Worm (Caenorhabditis elegans): ENCODE results near the gene F22B5.6.
A peak's percentile ranks its signal among the peaks of the same experiment; 100 is the strongest.

The F22B5.6 gene

DNA sequence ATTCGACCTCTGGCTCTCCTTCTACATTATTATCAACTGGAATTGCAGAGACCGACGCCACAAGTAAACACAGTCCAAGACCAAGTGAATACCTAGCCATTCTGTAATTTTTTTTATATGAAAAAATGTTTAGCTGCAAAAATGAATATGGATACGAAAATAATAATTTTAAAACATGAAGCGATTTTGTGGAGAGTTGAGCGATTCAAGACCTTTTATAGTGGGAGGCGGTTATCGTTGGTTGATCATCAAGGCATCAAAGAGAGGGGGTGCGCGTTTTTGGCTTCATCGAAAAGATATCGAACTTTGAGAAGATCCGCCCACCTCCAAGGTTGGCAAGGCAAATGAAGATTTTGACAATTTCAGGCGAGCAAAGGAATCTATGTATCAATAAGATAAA is 9.3 kb downstream of the F22B5.6 start, which contains the start of gene cut-3:
Gene cut-3, minus strand, starts transcription at position 101 of the 400 bp plus-strand sequence.
- TF ChIP-seq pag-3 (tag; optimal IDR thresholded peaks at IDR 0.05; ENCODE audit: borderline replicate concordance), result no peak
- TF ChIP-seq ceh-34 (tag; optimal IDR thresholded peaks at IDR 0.05), result no peak
- no peak for TF ChIP-seq npax-4 (tag; optimal IDR thresholded peaks at IDR 0.05)
- TF ChIP-seq lim-6 (tag; optimal IDR thresholded peaks at IDR 0.05), result no peak
- TF ChIP-seq ceh-30 (tag; optimal IDR thresholded peaks at IDR 0.05), result no peak
- no peak for TF ChIP-seq Y22D7AL.16 (tag; optimal IDR thresholded peaks at IDR 0.05)
- TF ChIP-seq pha-2 (tag; optimal IDR thresholded peaks at IDR 0.05), result no peak
- no peak for TF ChIP-seq ets-4 (tag; optimal IDR thresholded peaks at IDR 0.05)
- TF ChIP-seq odd-2 (tag; optimal IDR thresholded peaks at IDR 0.05), result no peak
- TF ChIP-seq tbx-2 (tag; optimal IDR thresholded peaks at IDR 0.05), result no peak
- TF ChIP-seq che-1 (tag; optimal IDR thresholded peaks at IDR 0.05), result no peak
- no peak for TF ChIP-seq tbx-7 (tag; optimal IDR thresholded peaks at IDR 0.05)
- no peak for TF ChIP-seq sdc-2 (tag; optimal IDR thresholded peaks at IDR 0.05)
- no peak for TF ChIP-seq lin-11 (tag; optimal IDR thresholded peaks at IDR 0.05)
- no peak for TF ChIP-seq mec-3 (tag; optimal IDR thresholded peaks at IDR 0.05; ENCODE audit: borderline replicate concordance)
- TF ChIP-seq K09A11.1 (tag; optimal IDR thresholded peaks at IDR 0.05; ENCODE audit: insufficient read depth), result no peak
- no peak for TF ChIP-seq ref-2 (tag; optimal IDR thresholded peaks at IDR 0.05)
- TF ChIP-seq ahr-1 (tag; optimal IDR thresholded peaks at IDR 0.05), result no peak

DNA sequence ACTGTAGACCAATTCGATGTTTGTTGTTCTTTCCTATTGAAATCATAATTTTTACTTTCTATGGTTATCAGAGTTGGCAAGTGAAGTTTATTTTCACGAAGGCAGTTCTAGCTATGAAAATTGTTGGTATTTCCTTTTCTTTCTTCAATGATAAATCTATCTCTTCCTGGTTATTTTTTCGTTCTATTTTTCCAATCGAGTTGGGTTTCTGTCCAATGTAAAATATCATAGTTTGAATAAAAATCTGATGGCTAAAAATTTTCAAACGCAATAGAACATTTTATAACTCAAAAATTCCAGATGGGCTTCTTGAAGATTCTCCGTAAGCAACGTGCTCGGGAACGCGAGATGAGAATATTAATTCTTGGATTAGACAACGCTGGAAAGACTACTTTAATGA is 12.0 kb downstream of the F22B5.6 start, which contains the start of gene evl-20:
Gene evl-20, plus strand, starts transcription at position 301 of the 400 bp plus-strand sequence.
- no peak for TF ChIP-seq unc-42 (tag; optimal IDR thresholded peaks at IDR 0.05)
- no peak for TF ChIP-seq ahr-1 (tag; optimal IDR thresholded peaks at IDR 0.05)
- TF ChIP-seq pax-1 (tag; optimal IDR thresholded peaks at IDR 0.05), result no peak
- TF ChIP-seq rnt-1 (tag; optimal IDR thresholded peaks at IDR 0.05), result no peak
- TF ChIP-seq ceh-45 (GFP tag; IDR thresholded peaks at IDR 0.05), result no peak

DNA sequence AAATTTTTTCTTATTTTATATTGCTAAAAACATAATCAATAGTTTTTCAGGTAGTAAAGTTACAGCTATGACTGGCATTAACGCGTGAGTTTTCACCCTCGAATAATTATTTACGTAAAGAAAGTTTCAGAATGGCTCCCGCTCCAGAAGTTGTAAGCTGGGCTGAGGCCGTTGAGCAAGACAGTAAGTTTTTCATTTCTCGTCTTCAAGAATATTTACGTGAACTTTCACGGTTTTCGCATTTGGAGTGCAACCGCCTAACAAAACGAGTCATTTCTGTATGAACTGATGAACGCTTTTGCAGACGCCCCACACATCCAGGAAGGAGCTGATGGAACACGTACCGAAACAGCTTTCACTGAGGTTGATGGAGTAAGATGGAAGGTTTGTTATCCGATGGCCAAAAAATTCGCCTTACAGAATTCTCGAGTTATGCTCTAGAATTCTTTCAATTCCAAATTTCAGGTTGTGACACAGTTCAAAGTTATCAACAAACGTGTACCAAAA is 13.2 kb downstream of the F22B5.6 start, which contains the start of gene eif-3.G:
Gene eif-3.G, plus strand, starts transcription at position 51 of the 507 bp plus-strand sequence.
- TF ChIP-seq lin-11 (tag; optimal IDR thresholded peaks at IDR 0.05), result no peak
- TF ChIP-seq zip-5 (tag; optimal IDR thresholded peaks at IDR 0.05), result no peak

DNA sequence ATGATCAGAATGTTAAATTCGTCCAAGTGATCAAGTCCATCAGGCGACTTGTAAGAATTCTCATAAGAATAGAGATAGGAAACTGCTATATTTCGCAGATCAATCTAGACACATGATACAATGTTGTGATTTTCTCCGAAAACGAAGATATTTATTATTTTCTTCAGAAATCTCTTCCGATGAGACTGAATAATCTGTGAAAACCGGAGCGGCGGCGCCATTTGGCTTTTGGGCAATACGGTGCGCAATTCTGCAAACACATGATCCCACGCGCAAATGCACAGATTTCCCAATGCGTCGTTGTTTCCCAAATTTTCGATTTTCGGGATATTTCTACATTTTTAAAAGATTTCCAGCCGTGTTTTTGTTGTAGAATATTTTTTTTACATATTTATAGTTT is 13.8 kb downstream of the F22B5.6 start:
- TF ChIP-seq tbx-2 (tag; optimal IDR thresholded peaks at IDR 0.05) (peak; percentile 14), unc-3 (GFP tag; conservative IDR thresholded peaks at IDR 0.05) (no peak), unc-3 (tag; optimal IDR thresholded peaks at IDR 0.05) (peak; percentile 10), ceh-31 (tag; optimal IDR thresholded peaks at IDR 0.05) (no peak), unc-86 (tag; optimal IDR thresholded peaks at IDR 0.05) (peak; percentile 14), elt-4 (tag; optimal IDR thresholded peaks at IDR 0.05) (no peak), nfya-1 (tag; optimal IDR thresholded peaks at IDR 0.05) (peak; percentile 28), ceh-14 (tag; optimal IDR thresholded peaks at IDR 0.05) (no peak), elt-2 (tag; optimal IDR thresholded peaks at IDR 0.05) (peak; percentile 25), F13H6.1 (tag; optimal IDR thresholded peaks at IDR 0.05) (no peak), dve-1 (tag; optimal IDR thresholded peaks at IDR 0.05) (peak; percentile 35), ceh-6 (GFP tag; optimal IDR thresholded peaks at IDR 0.05) (no peak)

DNA sequence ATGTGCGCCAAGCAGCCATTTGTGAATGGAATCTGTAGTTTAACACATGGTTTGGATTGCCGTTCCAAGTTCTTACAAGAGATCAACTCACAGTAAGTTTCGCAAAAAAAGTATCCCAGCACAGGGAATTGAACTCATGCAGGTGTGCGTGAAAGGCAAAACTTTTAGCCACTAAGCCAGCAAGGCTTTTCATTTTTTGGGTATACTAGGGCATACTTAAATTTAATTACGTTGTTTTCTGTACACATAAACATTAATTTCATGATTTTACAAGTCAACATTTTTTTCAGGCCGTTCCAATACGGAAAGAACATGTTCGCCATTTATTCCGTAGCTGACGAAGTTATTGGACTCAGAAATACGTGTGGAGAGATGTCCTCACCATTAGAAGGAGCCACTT is 14.5 kb downstream of the F22B5.6 start:
- TF ChIP-seq pag-3 (tag; optimal IDR thresholded peaks at IDR 0.05; ENCODE audit: borderline replicate concordance), result no peak
- no peak for TF ChIP-seq hlh-6 (tag; optimal IDR thresholded peaks at IDR 0.05)
- no peak for TF ChIP-seq dmd-4 (tag; optimal IDR thresholded peaks at IDR 0.05; ENCODE audit: borderline replicate concordance)
- no peak for TF ChIP-seq lin-11 (tag; optimal IDR thresholded peaks at IDR 0.05)
- no peak for TF ChIP-seq ceh-24 (tag; optimal IDR thresholded peaks at IDR 0.05)
- TF ChIP-seq syd-9 (tag; optimal IDR thresholded peaks at IDR 0.05), result no peak
- TF ChIP-seq ztf-16 (tag; optimal IDR thresholded peaks at IDR 0.05), result no peak
- TF ChIP-seq sdc-2 (tag; optimal IDR thresholded peaks at IDR 0.05), result no peak
- TF ChIP-seq ceh-22 (tag; optimal IDR thresholded peaks at IDR 0.05), result no peak
- no peak for TF ChIP-seq nhr-11 (tag; optimal IDR thresholded peaks at IDR 0.05)
- TF ChIP-seq ahr-1 (tag; optimal IDR thresholded peaks at IDR 0.05), result no peak
- TF ChIP-seq T23F11.4 (GFP tag; optimal IDR thresholded peaks at IDR 0.05), result no peak
- TF ChIP-seq pat-9 (tag; optimal IDR thresholded peaks at IDR 0.05), result no peak
- no peak for TF ChIP-seq unc-86 (tag; optimal IDR thresholded peaks at IDR 0.05)
- no peak for TF ChIP-seq unc-42 (tag; optimal IDR thresholded peaks at IDR 0.05)
- no peak for TF ChIP-seq ceh-30 (tag; optimal IDR thresholded peaks at IDR 0.05)
- TF ChIP-seq ets-4 (tag; optimal IDR thresholded peaks at IDR 0.05), result no peak
- TF ChIP-seq ceh-6 (GFP tag; optimal IDR thresholded peaks at IDR 0.05), result no peak
